Fruit fly (Drosophila melanogaster) whole organism, embryonic: ENCODE results near the gene Ccdc58.

Experiments
- CG14710 ChIP-seq: fragments of 200-800 bp; sonication (Bioruptor generic); optimal IDR thresholded peaks from 3 replicates; lab custom pipeline; 2019; ENCODE audit warnings: missing biosample characterization, mild to moderate bottlenecking, missing genetic modification characterization, moderate library complexity
- CG15011 ChIP-seq: fragments of 200-800 bp; sonication (Bioruptor generic); optimal IDR thresholded peaks from 3 replicates; lab custom pipeline; 2018; ENCODE audit warnings: missing biosample characterization, mild to moderate bottlenecking, missing genetic modification characterization
- CG2120 ChIP-seq: fragments of 200-800 bp; sonication (Bioruptor generic); optimal IDR thresholded peaks from 3 replicates; lab custom pipeline; 2016; ENCODE audit warnings: missing biosample characterization, missing genetic modification characterization
- Drgx ChIP-seq: fragments of 200-800 bp; sonication (Bioruptor generic); IDR thresholded peaks from 2 replicates; pipeline ENCODE4 v1.3.6; 2022; ENCODE audit warnings: missing biosample characterization, missing genetic modification characterization
- Hand ChIP-seq: fragments of 200-800 bp; sonication (Bioruptor generic); optimal IDR thresholded peaks from 2 replicates; lab custom pipeline; 2017; ENCODE audit warnings: mild to moderate bottlenecking, missing biosample characterization, missing genetic modification reagents, missing genetic modification characterization
- ash1 ChIP-seq: fragments of 200-800 bp; sonication (Bioruptor generic); optimal IDR thresholded peaks from 2 replicates; lab custom pipeline; 2018; ENCODE audit warnings: missing biosample characterization, mild to moderate bottlenecking, missing genetic modification characterization
- nerfin-1 ChIP-seq: fragments of 200-800 bp; sonication (Bioruptor generic); optimal IDR thresholded peaks from 3 replicates; lab custom pipeline; 2019; ENCODE audit warnings: missing biosample characterization, mild to moderate bottlenecking, missing genetic modification characterization, moderate library complexity
- oc ChIP-seq: fragments of 200-800 bp; sonication (Bioruptor generic); optimal IDR thresholded peaks from 2 replicates; lab custom pipeline; 2018; ENCODE audit warnings: missing biosample characterization, mild to moderate bottlenecking, missing genetic modification characterization, moderate library complexity
- seq ChIP-seq: fragments of 200-800 bp; sonication (Bioruptor generic); IDR thresholded peaks from 2 replicates; pipeline ENCODE4 v1.3.6; 2022; ENCODE audit warnings: missing biosample characterization, missing genetic modification characterization
- shn ChIP-seq: fragments of 200-800 bp; sonication (Bioruptor generic); optimal IDR thresholded peaks from 3 replicates; lab custom pipeline; 2016; ENCODE audit warnings: missing biosample characterization, missing genetic modification characterization
- stwl ChIP-seq: fragments of 200-800 bp; sonication (Bioruptor generic); optimal IDR thresholded peaks from 3 replicates; lab custom pipeline; 2018; ENCODE audit warnings: missing biosample characterization, mild to moderate bottlenecking, missing genetic modification characterization, moderate library complexity

DNA sequence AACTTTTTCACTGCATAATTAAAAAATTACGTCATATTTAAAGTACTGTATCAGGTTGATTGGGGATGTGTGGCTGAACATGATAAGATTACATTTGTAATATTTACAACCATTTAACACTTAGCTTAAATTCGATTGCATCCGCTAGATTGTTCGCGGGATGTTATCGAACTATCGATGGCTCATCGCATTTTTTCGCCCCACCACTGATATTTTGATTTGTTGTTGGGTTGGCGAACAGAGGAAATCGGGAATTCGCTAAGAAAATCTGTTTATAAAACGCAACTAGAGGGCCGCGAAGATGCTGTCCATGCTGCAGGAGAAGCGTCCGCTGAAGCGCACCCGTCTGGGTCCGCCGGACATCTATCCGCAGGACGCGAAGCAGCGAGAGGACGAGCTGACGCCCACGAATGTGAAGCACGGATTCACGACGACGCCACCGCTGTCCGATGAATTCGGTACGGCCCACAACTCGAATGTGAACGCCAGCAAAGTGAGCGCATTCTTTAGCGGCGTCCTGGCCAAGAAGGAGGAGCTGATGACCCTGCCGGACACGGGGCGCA lies 31.5 kb downstream of the Ccdc58 start, which contains the start of gene kto:
- TF ChIP-seq CG14710 (tag; lab: Kevin White, UChicago) (peak; percentile 10), ash1 (GFP tag; lab: Kevin White, UChicago) (no peak), oc (tag; lab: Kevin White, UChicago) (no peak), shn (GFP tag; lab: Kevin White, UChicago) (no peak), CG2120 (GFP tag; lab: Kevin White, UChicago) (no peak), Drgx (GFP tag; lab: Robert Waterston, UW) (no peak), CG15011 (GFP tag; lab: Kevin White, UChicago) (no peak), nerfin-1 (tag; lab: Kevin White, UChicago) (no peak), stwl (tag; lab: Kevin White, UChicago) (no peak), seq (GFP tag; lab: Robert Waterston, UW) (no peak), Hand (no peak)
